Fruit fly (Drosophila melanogaster): ENCODE measurements around the gene eEF1gamma.
A peak's percentile ranks its signal among the peaks of the same experiment; 100 is the strongest.

Gene eEF1gamma

dm6 chr3R:29204612-29205480 is 15.1 kb upstream of the eEF1gamma start (continued):
- peak; percentile 51 for TF ChIP-seq CG18619 (GFP tag; optimal IDR thresholded peaks at IDR 0.05)
- peak; percentile 71 for TF ChIP-seq CG18599 (GFP tag; optimal IDR thresholded peaks at IDR 0.05)
- TF ChIP-seq pita (GFP tag; optimal IDR thresholded peaks at IDR 0.05) = no peak
- TF ChIP-seq tap (tag; optimal IDR thresholded peaks at IDR 0.05) = peak; percentile 74
- peak; percentile 78 for TF ChIP-seq croc (GFP tag; conservative IDR thresholded peaks at IDR 0.05)
- peak; percentile 47 for TF ChIP-seq Myb (GFP tag; optimal IDR thresholded peaks at IDR 0.05)
- peak; percentile 85 for TF ChIP-seq ara (GFP tag; IDR thresholded peaks at IDR 0.05)
- TF ChIP-seq CG6689 (GFP tag; IDR thresholded peaks at IDR 0.05) = peak; percentile 87
- no peak for TF ChIP-seq CG10147 (GFP tag; optimal IDR thresholded peaks at IDR 0.05)
- TF ChIP-seq Dip3 (GFP tag; optimal IDR thresholded peaks at IDR 0.05) = no peak
- peak; percentile 69 for TF ChIP-seq en (GFP tag; optimal IDR thresholded peaks at IDR 0.05)
- TF ChIP-seq CG14710 (tag; optimal IDR thresholded peaks at IDR 0.05) = peak; percentile 80
- TF ChIP-seq CG2712 (tag; optimal IDR thresholded peaks at IDR 0.05) = peak; percentile 86
- no peak for TF ChIP-seq inv (GFP tag; IDR thresholded peaks at IDR 0.05; ENCODE audit: partially characterized antibody)
- no peak for TF ChIP-seq bbx (GFP tag; IDR thresholded peaks at IDR 0.05; ENCODE audit: partially characterized antibody)
- TF ChIP-seq otp (GFP tag; IDR thresholded peaks at IDR 0.05) = peak; percentile 80
- TF ChIP-seq da (GFP tag; optimal IDR thresholded peaks at IDR 0.05) = peak; percentile 43
- TF ChIP-seq dm (GFP tag; optimal IDR thresholded peaks at IDR 0.05) = peak; percentile 42

DNA sequence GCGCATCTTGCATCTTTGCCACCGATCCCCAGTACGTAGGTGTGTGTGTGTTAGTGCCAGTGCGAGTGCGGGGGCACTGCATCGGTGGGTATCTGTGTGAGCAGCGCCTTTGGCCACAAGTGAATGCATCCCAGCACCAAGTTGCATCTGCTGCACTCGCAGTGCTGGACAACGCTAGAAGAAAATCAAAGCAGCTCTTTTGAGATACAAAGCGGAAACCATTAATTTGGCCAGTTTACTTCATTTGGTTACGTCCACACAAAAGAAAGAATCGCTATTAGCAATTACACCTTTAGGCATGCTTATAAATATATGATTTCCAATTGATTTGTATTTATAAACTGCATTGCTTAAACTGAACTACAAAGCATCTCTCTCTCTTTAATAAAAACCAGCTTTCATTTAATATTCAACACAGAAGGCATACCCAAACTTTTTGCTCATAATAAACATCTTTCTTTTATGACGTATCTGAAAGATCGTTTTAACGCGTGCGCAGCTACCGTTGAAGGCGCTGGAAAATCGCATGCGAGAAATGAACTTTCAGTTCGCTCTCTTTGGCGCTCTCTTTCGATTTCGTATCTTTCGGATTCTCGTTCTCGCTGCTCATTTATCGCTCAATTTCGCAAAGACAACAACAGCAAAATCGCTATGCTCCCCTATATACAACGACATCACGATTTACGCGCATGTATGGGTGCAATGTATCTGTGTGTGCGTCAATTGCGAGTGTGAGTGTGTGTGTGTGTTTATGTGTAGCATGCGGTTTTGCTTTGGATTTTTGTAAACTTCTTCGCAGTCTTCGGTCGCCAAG is 13.6 kb upstream of the eEF1gamma start:
- TF ChIP-seq CG8478 (optimal IDR thresholded peaks at IDR 0.05) (peak; percentile 16), Hr3 (GFP tag; optimal IDR thresholded peaks at IDR 0.05) (no peak), sens (GFP tag) (peak; percentile 77), CG12769 (tag; optimal IDR thresholded peaks at IDR 0.05) (peak; percentile 13), stwl (tag; optimal IDR thresholded peaks at IDR 0.05) (peak; percentile 78), CG4360 (GFP tag; IDR thresholded peaks at IDR 0.05) (peak; percentile 60), chinmo (GFP tag; IDR thresholded peaks at IDR 0.05; ENCODE audit: partially characterized antibody) (peak; percentile 81; the same call in 3 of the 4 replicates), cg (GFP tag; optimal IDR thresholded peaks at IDR 0.05) (peak; percentile 84), CG2199 (GFP tag; IDR thresholded peaks at IDR 0.05) (0 out of 3 replicates have a peak, but pooled peaks have one; percentile 38), mirr (GFP tag; optimal IDR thresholded peaks at IDR 0.05) (no peak), CG12299 (tag; optimal IDR thresholded peaks at IDR 0.05) (no peak), CG10267 (tag; optimal IDR thresholded peaks at IDR 0.05) (peak; percentile 17), Trl (optimal IDR thresholded peaks at IDR 0.05) (peak; percentile 41 to 77), Trl (GFP tag; optimal IDR thresholded peaks at IDR 0.05) (no peak), NK7.1 (GFP tag; optimal IDR thresholded peaks at IDR 0.05) (no peak), dati (GFP tag; IDR thresholded peaks at IDR 0.05) (no peak), rib (GFP tag; IDR thresholded peaks at IDR 0.05) (peak; percentile 22; the same call in 1 of the 2 replicates), CG31441 (GFP tag; IDR thresholded peaks at IDR 0.05) (no peak), CG3163 (GFP tag; optimal IDR thresholded peaks at IDR 0.05) (peak; percentile 80)

Data from whole organism, embryonic.